Worm (Caenorhabditis elegans) whole organism, L4 larva: ENCODE data around the gene B0281.3.

ENCODE experiments used
- ama-1 ChIP-seq: fragments of 150-350 bp; optimal IDR thresholded peaks from 2 replicates; lab custom pipeline; 2014; ENCODE audit warnings: inconsistent platforms, mixed read lengths
- dmd-8 ChIP-seq: fragments of 200-800 bp; sonication (Bioruptor generic); IDR thresholded peaks from 2 replicates; pipeline ENCODE4 v1.3.6; 2022; ENCODE audit warnings: missing genetic modification characterization, missing compliant biosample characterization
- dpl-1 ChIP-seq: fragments of 150-350 bp; optimal IDR thresholded peaks from 2 replicates; lab custom pipeline; 2014; ENCODE audit warnings: missing biosample characterization, missing genetic modification reagents, missing genetic modification characterization
- fkh-10 ChIP-seq: fragments of 150-350 bp; optimal IDR thresholded peaks from 2 replicates; lab custom pipeline; 2014; ENCODE audit warnings: missing biosample characterization, missing genetic modification reagents, missing genetic modification characterization
- fos-1 ChIP-seq: fragments of 150-350 bp; optimal IDR thresholded peaks from 2 replicates; lab custom pipeline; 2014; ENCODE audit warnings: missing biosample characterization, missing genetic modification characterization
- lin-15B ChIP-seq: fragments of 150-350 bp; sonication (generic microtip); optimal IDR thresholded peaks from 3 replicates; lab custom pipeline; 2014; ENCODE audit warnings: missing biosample characterization, missing genetic modification characterization
- lin-29 ChIP-seq: fragments of 200-800 bp; sonication (Bioruptor generic); IDR thresholded peaks from 2 replicates; pipeline ENCODE4 v1.3.6; 2022; ENCODE audit warnings: missing genetic modification reagents, missing genetic modification characterization, missing compliant biosample characterization
- nhr-10 ChIP-seq: fragments of 150-350 bp; optimal IDR thresholded peaks from 2 replicates; lab custom pipeline; 2014; ENCODE audit warnings: missing biosample characterization, missing genetic modification characterization
- nhr-237 ChIP-seq: sonication (generic microtip); optimal IDR thresholded peaks from 2 replicates; lab custom pipeline; 2017; ENCODE audit warnings: missing biosample characterization, missing genetic modification characterization
- nhr-28 ChIP-seq: fragments of 150-350 bp; optimal IDR thresholded peaks from 2 replicates; lab custom pipeline; 2014; ENCODE audit warnings: missing biosample characterization, missing genetic modification characterization
- pha-4 ChIP-seq, 2 experiments: fragments of 150-350 bp in 1 of 2; fragments of 200-800 bp in 1 of 2; sonication (Bioruptor generic) in 1 of 2; IDR thresholded peaks in 1 of 2; optimal IDR thresholded peaks in 1 of 2; 2 replicates each; pipeline versions ENCODE4 v1.3.6 to Lab custom; 2014 to 2022; ENCODE audit warnings: missing genetic modification characterization in 2 of 2, missing genetic modification reagents in 2 of 2, missing biosample characterization in 1 of 2, missing compliant biosample characterization in 1 of 2
- spr-3 ChIP-seq: fragments of 200-800 bp; sonication (Bioruptor generic); optimal IDR thresholded peaks from 2 replicates; lab custom pipeline; 2018; ENCODE audit warnings: mild to moderate bottlenecking, missing genetic modification characterization, missing compliant biosample characterization
- unc-62 ChIP-seq, 3 experiments: fragments of 150-350 bp in 1 of 3; sonication (generic microtip); optimal IDR thresholded peaks in 2 of 3; peaks in 1 of 3; 1 replicate in 1 of 3; 2 replicates in 2 of 3; lab custom pipeline; 2014 to 2017; ENCODE audit warnings: missing biosample characterization in 3 of 3, missing genetic modification characterization in 3 of 3, missing genetic modification reagents in 3 of 3, missing genotype in 1 of 3

ce11 chrII:2328963-2329442 lies 22.2 kb downstream of the B0281.3 start, which contains the start of the genes ZK1240.8 and ZK1240.1:
- TF ChIP-seq nhr-10 (tag; lab: Kevin White, UChicago) = no peak
- no peak for TF ChIP-seq fos-1 (tag; lab: Kevin White, UChicago)
- no peak for TF ChIP-seq ama-1 (lab: Kevin White, UChicago)
- peak in 1 of 2 experiments; percentile 86 for TF ChIP-seq unc-62 (GFP tag; optimal IDR thresholded peaks at IDR 0.05 in 1 of 2; lab: Kevin White, UChicago)
- TF ChIP-seq unc-62 (tag; optimal IDR thresholded peaks at IDR 0.05; lab: Kevin White, UChicago) = no peak
- TF ChIP-seq lin-29 (GFP tag; lab: Robert Waterston, UW) = no peak
- peak; percentile 3 for TF ChIP-seq nhr-28 (tag; lab: Kevin White, UChicago)
- TF ChIP-seq pha-4 (GFP tag; IDR thresholded peaks at IDR 0.05; lab: Robert Waterston, UW) = no peak
- no peak for TF ChIP-seq pha-4 (tag; optimal IDR thresholded peaks at IDR 0.05; lab: Kevin White, UChicago)
- no peak for TF ChIP-seq nhr-237 (tag; lab: Kevin White, UChicago)
- TF ChIP-seq dmd-8 (GFP tag; lab: Robert Waterston, UW) = no peak
- no peak for TF ChIP-seq spr-3 (GFP tag; lab: Kevin White, UChicago)
- no peak for TF ChIP-seq dpl-1 (GFP tag; lab: Kevin White, UChicago)
- no peak for TF ChIP-seq fkh-10 (GFP tag; lab: Kevin White, UChicago)
- TF ChIP-seq lin-15B (tag; lab: Kevin White, UChicago) = no peak
